Worm (Caenorhabditis elegans) whole organism, L1 larva: ENCODE data around the gene C46F2.1.

Source experiments
- C16A3.4 ChIP-seq: fragments of 150-350 bp; optimal IDR thresholded peaks from 2 replicates; lab custom pipeline; 2014; ENCODE audit warnings: missing biosample characterization, missing genetic modification characterization
- aha-1 ChIP-seq: fragments of 150-350 bp; optimal IDR thresholded peaks from 2 replicates; lab custom pipeline; 2014; ENCODE audit warnings: missing biosample characterization, missing genetic modification characterization
- ceh-63 ChIP-seq: fragments of 200-800 bp; sonication (Bioruptor generic); optimal IDR thresholded peaks from 2 replicates; lab custom pipeline; 2018; ENCODE audit warnings: mild to moderate bottlenecking, missing genetic modification characterization, missing compliant biosample characterization
- efl-1 ChIP-seq, 4 experiments: fragments of 150-350 bp; optimal IDR thresholded peaks in 3 of 4; peaks in 1 of 4; 1 replicate in 1 of 4; 2 replicates in 3 of 4; lab custom pipeline; 2014; ENCODE audit warnings: missing biosample characterization in 2 of 4, missing genetic modification characterization in 2 of 4, missing genetic modification reagents in 2 of 4
- egl-27 ChIP-seq, 2 experiments: fragments of 150-350 bp in 1 of 2; sonication (generic microtip); optimal IDR thresholded peaks; 3 replicates each; lab custom pipeline; 2017 to 2018; ENCODE audit warnings: missing biosample characterization in 2 of 2, missing genetic modification characterization in 2 of 2, missing genetic modification reagents in 2 of 2
- lin-39 ChIP-seq: fragments of 150-350 bp; optimal IDR thresholded peaks from 2 replicates; lab custom pipeline; 2014; ENCODE audit warnings: missing biosample characterization, missing genetic modification reagents, missing genetic modification characterization
- mep-1 ChIP-seq: fragments of 150-350 bp; optimal IDR thresholded peaks from 2 replicates; lab custom pipeline; 2014; ENCODE audit warnings: missing biosample characterization, missing genetic modification characterization
- nhr-237 ChIP-seq: fragments of 150-350 bp; optimal IDR thresholded peaks from 2 replicates; lab custom pipeline; 2014; ENCODE audit warnings: missing biosample characterization, missing genetic modification characterization
- nhr-77 ChIP-seq: fragments of 150-350 bp; optimal IDR thresholded peaks from 2 replicates; lab custom pipeline; 2014; ENCODE audit warnings: missing biosample characterization, missing genetic modification characterization
- skn-1 ChIP-seq: fragments of 150-350 bp; optimal IDR thresholded peaks from 2 replicates; lab custom pipeline; 2014; ENCODE audit warnings: missing biosample characterization, missing genetic modification characterization
- unc-86 ChIP-seq: sonication (generic microtip); optimal IDR thresholded peaks from 2 replicates; lab custom pipeline; 2016; ENCODE audit warnings: missing genetic modification characterization, missing compliant biosample characterization

DNA sequence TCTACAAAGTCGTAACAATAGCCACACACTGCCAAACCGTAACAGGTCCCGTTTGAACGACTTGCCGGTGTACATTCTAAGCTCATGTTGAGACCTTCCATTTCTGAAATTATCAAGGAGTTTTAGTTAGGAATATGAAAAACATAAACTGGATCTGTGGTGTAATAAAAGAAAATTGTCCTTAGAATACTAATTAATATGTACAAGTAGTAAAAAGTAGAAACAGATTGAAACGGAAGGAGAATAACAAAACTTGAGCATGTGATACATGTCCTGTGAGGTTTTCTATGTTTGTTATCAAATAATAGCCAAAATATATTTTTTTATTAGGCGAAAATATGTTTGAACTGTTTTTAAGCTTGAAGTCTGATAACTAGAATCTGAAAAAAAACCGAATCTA is 51.7 kb downstream of the C46F2.1 start, which contains the start of gene frpr-1:
- TF ChIP-seq skn-1 (tag; lab: Kevin White, UChicago): no peak
- TF ChIP-seq efl-1 (optimal IDR thresholded peaks at IDR 0.05; lab: Kevin White, UChicago): no peak
- TF ChIP-seq efl-1 (GFP tag; optimal IDR thresholded peaks at IDR 0.05 in 1 of 2; lab: Kevin White, UChicago): no peak
- TF ChIP-seq ceh-63 (GFP tag; lab: Kevin White, UChicago): no peak
- TF ChIP-seq aha-1 (tag; lab: Kevin White, UChicago): no peak
- TF ChIP-seq unc-86 (tag; lab: Kevin White, UChicago): no peak
- no peak for TF ChIP-seq egl-27 (tag; optimal IDR thresholded peaks at IDR 0.05; lab: Kevin White, UChicago)
- no peak for TF ChIP-seq nhr-77 (tag; lab: Kevin White, UChicago)
- TF ChIP-seq nhr-237: no peak
- no peak for TF ChIP-seq lin-39 (tag; lab: Kevin White, UChicago)
- TF ChIP-seq mep-1 (tag; lab: Kevin White, UChicago): no peak
- no peak for TF ChIP-seq C16A3.4
